Fruit fly (Drosophila melanogaster) whole organism, embryonic: ENCODE results near the gene Msh6.

ENCODE experiments used
- ATbp ChIP-seq: fragments of 200-800 bp; sonication (Bioruptor generic); optimal IDR thresholded peaks from 2 replicates; lab custom pipeline; 2017; ENCODE audit warnings: missing biosample characterization, mild to moderate bottlenecking, missing genetic modification characterization, missing genetic modification reagents
- BtbVII ChIP-seq: fragments of 200-800 bp; sonication (Bioruptor generic); optimal IDR thresholded peaks from 3 replicates; lab custom pipeline; 2017; ENCODE audit warnings: missing biosample characterization, mild to moderate bottlenecking, missing genetic modification characterization
- Bteb2 ChIP-seq: fragments of 200-800 bp; sonication (Bioruptor generic); optimal IDR thresholded peaks from 2 replicates; lab custom pipeline; 2016; ENCODE audit warnings: missing biosample characterization, missing genetic modification characterization
- CG10462 ChIP-seq: fragments of 200-800 bp; sonication (Bioruptor generic); optimal IDR thresholded peaks from 2 replicates; lab custom pipeline; 2016; ENCODE audit warnings: missing biosample characterization, missing genetic modification characterization
- CG11398 ChIP-seq: fragments of 200-800 bp; sonication (Bioruptor generic); optimal IDR thresholded peaks from 2 replicates; lab custom pipeline; 2016; ENCODE audit warnings: missing biosample characterization, missing genetic modification characterization
- CG11695 ChIP-seq: fragments of 200-800 bp; sonication (Bioruptor generic); IDR thresholded peaks from 3 replicates; pipeline ENCODE4 v1.3.6; 2022; ENCODE audit warnings: missing biosample characterization, missing genetic modification characterization
- CG11723 ChIP-seq: fragments of 200-800 bp; sonication (Bioruptor generic); optimal IDR thresholded peaks from 2 replicates; lab custom pipeline; 2017; ENCODE audit warnings: missing biosample characterization, mild to moderate bottlenecking, missing genetic modification characterization
- CG12744 ChIP-seq: fragments of 200-800 bp; sonication (Bioruptor generic); optimal IDR thresholded peaks from 2 replicates; lab custom pipeline; 2016; ENCODE audit warnings: missing biosample characterization, missing genetic modification characterization
- CG13775 ChIP-seq: fragments of 200-800 bp; sonication (Bioruptor generic); optimal IDR thresholded peaks from 3 replicates; lab custom pipeline; 2017; ENCODE audit warnings: missing biosample characterization, mild to moderate bottlenecking, missing genetic modification characterization
- CG18599 ChIP-seq: fragments of 200-800 bp; sonication (Bioruptor generic); optimal IDR thresholded peaks from 3 replicates; lab custom pipeline; 2017; ENCODE audit warnings: missing biosample characterization, missing genetic modification characterization, mild to moderate bottlenecking, moderate library complexity, missing genetic modification reagents
- CG2116 ChIP-seq: fragments of 200-800 bp; sonication (Bioruptor generic); optimal IDR thresholded peaks from 3 replicates; lab custom pipeline; 2018; ENCODE audit warnings: missing biosample characterization, mild to moderate bottlenecking, missing genetic modification characterization
- CG2199 ChIP-seq: fragments of 200-800 bp; sonication (Bioruptor generic); IDR thresholded peaks from 3 replicates; pipeline ENCODE4 v1.3.6; 2022; ENCODE audit warnings: missing biosample characterization, missing genetic modification characterization
- CG31365 ChIP-seq: fragments of 200-800 bp; sonication (Bioruptor generic); optimal IDR thresholded peaks from 2 replicates; lab custom pipeline; 2018; ENCODE audit warnings: missing biosample characterization, mild to moderate bottlenecking, missing genetic modification characterization
- CG3838 ChIP-seq: fragments of 200-800 bp; sonication (Bioruptor generic); optimal IDR thresholded peaks from 3 replicates; lab custom pipeline; 2016; ENCODE audit warnings: missing biosample characterization, missing genetic modification characterization
- CG43689 ChIP-seq: fragments of 200-800 bp; sonication (Bioruptor generic); IDR thresholded peaks from 2 replicates; pipeline ENCODE4 v1.3.6; 2022; ENCODE audit warnings: missing biosample characterization, missing genetic modification characterization
- CG6654 ChIP-seq: fragments of 200-800 bp; sonication (Bioruptor generic); optimal IDR thresholded peaks from 2 replicates; lab custom pipeline; 2017; ENCODE audit warnings: missing biosample characterization, mild to moderate bottlenecking, missing genetic modification characterization
- CG7357 ChIP-seq: fragments of 200-800 bp; sonication (Bioruptor generic); IDR thresholded peaks from 3 replicates; pipeline ENCODE4 v1.3.6; 2022; ENCODE audit warnings: missing biosample characterization, missing genetic modification characterization
- D19B ChIP-seq: fragments of 200-800 bp; sonication (Bioruptor generic); optimal IDR thresholded peaks from 2 replicates; lab custom pipeline; 2017; ENCODE audit warnings: missing biosample characterization, mild to moderate bottlenecking, missing genetic modification characterization
- Eip74EF ChIP-seq, 2 experiments: fragments of 200-800 bp in 1 of 2; fragments of >200 bp in 1 of 2; sonication (Bioruptor generic) in 1 of 2; optimal IDR thresholded peaks; 2 replicates each; lab custom pipeline; 2017 to 2019; ENCODE audit warnings: missing biosample characterization in 2 of 2, missing genetic modification characterization in 2 of 2, mild to moderate bottlenecking in 1 of 2, moderate library complexity in 1 of 2
- GATAe ChIP-seq: fragments of 200-800 bp; sonication (Bioruptor generic); conservative IDR thresholded peaks from 2 replicates; pipeline ENCODE4 v1.3.6; 2022; ENCODE audit warnings: missing biosample characterization, missing genetic modification characterization
- Hmx ChIP-seq: fragments of 200-800 bp; sonication (Bioruptor generic); optimal IDR thresholded peaks from 2 replicates; lab custom pipeline; 2016; ENCODE audit warnings: missing biosample characterization, missing genetic modification characterization
- Hr51 ChIP-seq, 2 experiments: fragments of 200-800 bp; sonication (Bioruptor generic); optimal IDR thresholded peaks; 2 replicates in 1 of 2; 3 replicates in 1 of 2; lab custom pipeline; 2016 to 2018; ENCODE audit warnings: missing biosample characterization in 2 of 2, missing genetic modification characterization in 2 of 2, mild to moderate bottlenecking in 1 of 2, moderate library complexity in 1 of 2
- Lhr ChIP-seq: fragments of 200-800 bp; sonication (Bioruptor generic); optimal IDR thresholded peaks from 3 replicates; lab custom pipeline; 2017; ENCODE audit warnings: mild to moderate bottlenecking, missing biosample characterization, missing genetic modification reagents, missing genetic modification characterization
- NFAT ChIP-seq: fragments of 200-800 bp; sonication (Bioruptor generic); IDR thresholded peaks from 2 replicates; pipeline ENCODE4 v1.3.6; 2022; ENCODE audit warnings: missing biosample characterization, missing genetic modification characterization
- Nf-YA ChIP-seq: fragments of 200-800 bp; sonication (Bioruptor generic); IDR thresholded peaks from 2 replicates; pipeline ENCODE4 v1.3.6; 2022; ENCODE audit warnings: missing biosample characterization, missing genetic modification characterization
- Nf-YC ChIP-seq: fragments of 200-800 bp; optimal IDR thresholded peaks from 3 replicates; lab custom pipeline; 2019; ENCODE audit warnings: missing biosample characterization, mild to moderate bottlenecking, missing genetic modification characterization, moderate library complexity
- Oli ChIP-seq: fragments of 200-800 bp; sonication (Bioruptor generic); optimal IDR thresholded peaks from 2 replicates; lab custom pipeline; 2018; ENCODE audit warnings: missing biosample characterization, mild to moderate bottlenecking, missing genetic modification characterization, moderate library complexity
- Opbp ChIP-seq: fragments of 200-800 bp; sonication (Bioruptor generic); IDR thresholded peaks from 3 replicates; pipeline ENCODE4 v1.3.6; 2022; ENCODE audit warnings: missing biosample characterization, missing genetic modification characterization; ENCODE audit not compliant: partially characterized antibody
- PHDP ChIP-seq: fragments of 200-800 bp; sonication (Bioruptor generic); optimal IDR thresholded peaks from 3 replicates; lab custom pipeline; 2018; ENCODE audit warnings: missing biosample characterization, mild to moderate bottlenecking, missing genetic modification characterization, moderate library complexity
- Sin3A ChIP-seq: fragments of >200 bp; optimal IDR thresholded peaks from 2 replicates; lab custom pipeline; 2018
- Six4 ChIP-seq: fragments of 200-800 bp; sonication (Bioruptor generic); optimal IDR thresholded peaks from 2 replicates; lab custom pipeline; 2016; ENCODE audit warnings: missing biosample characterization, missing genetic modification characterization
- al ChIP-seq: fragments of 200-800 bp; sonication (Bioruptor generic); IDR thresholded peaks from 2 replicates; pipeline ENCODE4 v1.3.6; 2022; ENCODE audit warnings: missing biosample characterization, missing genetic modification characterization
- bbx ChIP-seq: fragments of 200-800 bp; sonication (Bioruptor generic); IDR thresholded peaks from 2 replicates; pipeline ENCODE4 v1.3.6; 2022; ENCODE audit warnings: missing biosample characterization, missing genetic modification characterization; ENCODE audit not compliant: partially characterized antibody
- br ChIP-seq: fragments of >200 bp; optimal IDR thresholded peaks from 2 replicates; lab custom pipeline; 2017
- cwo ChIP-seq: fragments of 200-800 bp; sonication (Bioruptor generic); optimal IDR thresholded peaks from 3 replicates; lab custom pipeline; 2017; ENCODE audit warnings: missing biosample characterization, missing genetic modification characterization, mild to moderate bottlenecking, moderate library complexity, missing genetic modification reagents
- dan ChIP-seq: fragments of 200-800 bp; sonication (Bioruptor generic); IDR thresholded peaks from 2 replicates; pipeline ENCODE4 v1.3.6; 2022; ENCODE audit warnings: missing biosample characterization, missing genetic modification characterization
- dimm ChIP-seq: fragments of 200-800 bp; sonication (Bioruptor generic); IDR thresholded peaks from 2 replicates; pipeline ENCODE4 v1.3.6; 2022; ENCODE audit warnings: missing biosample characterization, missing genetic modification characterization
- en ChIP-seq: fragments of 200-800 bp; sonication (Bioruptor generic); optimal IDR thresholded peaks from 2 replicates; lab custom pipeline; 2016; ENCODE audit warnings: missing biosample characterization, missing genetic modification characterization
- fd96Cb ChIP-seq: fragments of 200-800 bp; sonication (Bioruptor generic); optimal IDR thresholded peaks from 2 replicates; lab custom pipeline; 2018; ENCODE audit warnings: missing biosample characterization, mild to moderate bottlenecking, missing genetic modification characterization, moderate library complexity
- gcm2 ChIP-seq: fragments of 200-800 bp; sonication (Bioruptor generic); optimal IDR thresholded peaks from 2 replicates; lab custom pipeline; 2016; ENCODE audit warnings: missing biosample characterization, missing genetic modification characterization
- gfzf ChIP-seq: fragments of 200-800 bp; sonication (Bioruptor generic); optimal IDR thresholded peaks from 2 replicates; lab custom pipeline; 2016; ENCODE audit warnings: missing biosample characterization, mild to moderate bottlenecking, missing genetic modification characterization, moderate library complexity
- jing ChIP-seq: fragments of 200-800 bp; sonication (Bioruptor generic); optimal IDR thresholded peaks from 2 replicates; lab custom pipeline; 2018; ENCODE audit warnings: missing biosample characterization, mild to moderate bottlenecking, missing genetic modification characterization
- pho ChIP-seq: fragments of 200-800 bp; sonication (Bioruptor generic); optimal IDR thresholded peaks from 2 replicates; lab custom pipeline; 2016; ENCODE audit warnings: missing biosample characterization, missing genetic modification characterization
- salm ChIP-seq: fragments of 200-800 bp; sonication (Bioruptor generic); optimal IDR thresholded peaks from 2 replicates; lab custom pipeline; 2018; ENCODE audit warnings: missing biosample characterization, mild to moderate bottlenecking, missing genetic modification characterization
- schlank ChIP-seq: fragments of 200-800 bp; sonication (Bioruptor generic); optimal IDR thresholded peaks from 2 replicates; lab custom pipeline; 2018; ENCODE audit warnings: missing biosample characterization, mild to moderate bottlenecking, missing genetic modification characterization
- sob ChIP-seq: fragments of 200-800 bp; sonication (Bioruptor generic); IDR thresholded peaks from 2 replicates; pipeline ENCODE4 v1.3.6; 2022; ENCODE audit warnings: missing biosample characterization, missing genetic modification characterization
- sug ChIP-seq: fragments of 200-800 bp; optimal IDR thresholded peaks from 2 replicates; lab custom pipeline; 2019; ENCODE audit warnings: missing biosample characterization, mild to moderate bottlenecking, missing genetic modification characterization, moderate library complexity
- unpg ChIP-seq: fragments of 200-800 bp; sonication (Bioruptor generic); optimal IDR thresholded peaks from 3 replicates; lab custom pipeline; 2018; ENCODE audit warnings: missing biosample characterization, mild to moderate bottlenecking, missing genetic modification characterization, moderate library complexity
- vvl ChIP-seq: fragments of 200-800 bp; sonication (Bioruptor generic); IDR thresholded peaks from 2 replicates; pipeline ENCODE4 v1.3.6; 2022; ENCODE audit warnings: missing biosample characterization, missing genetic modification characterization

Gene Msh6

dm6 chr3L:15158330-15159114 lies at the start of gene Msh6, which contains the start of gene Prp31:
TSS of gene Msh6 (minus strand) at chr3L:15158562.
TSS of gene Prp31 (plus strand) at chr3L:15159100.
- TF ChIP-seq Lhr (GFP tag; lab: Kevin White, UChicago) (peak; percentile 56), salm (tag; lab: Kevin White, UChicago) (no peak), ATbp (GFP tag; lab: Kevin White, UChicago) (no peak), al (GFP tag; lab: Robert Waterston, UW) (peak; percentile 30), NFAT (GFP tag; lab: Robert Waterston, UW) (peak; percentile 27; the same call in 1 of the 2 replicates), br (no peak), bbx (GFP tag; lab: Robert Waterston, UW) (no peak), Nf-YA (GFP tag; lab: Robert Waterston, UW) (no peak), cwo (no peak), dan (no peak), CG11695 (GFP tag; lab: Robert Waterston, UW) (no peak), Hr51 (GFP tag; optimal IDR thresholded peaks at IDR 0.05; lab: Kevin White, UChicago) (peak in 1 of 2 experiments; percentile 73), Opbp (GFP tag; lab: Robert Waterston, UW) (no peak), schlank (tag; lab: Kevin White, UChicago) (no peak), sob (GFP tag; lab: Robert Waterston, UW) (peak; percentile 53; the same call in 1 of the 2 replicates), Hmx (GFP tag; lab: Kevin White, UChicago) (peak; percentile 63), CG11398 (GFP tag; lab: Kevin White, UChicago) (no peak), gcm2 (GFP tag; lab: Kevin White, UChicago) (no peak), BtbVII (no peak), CG18599 (GFP tag; lab: Kevin White, UChicago) (peak; percentile 55), en (GFP tag; lab: Kevin White, UChicago) (no peak), Sin3A (no peak), CG2116 (peak; percentile 43), CG6654 (peak; percentile 44), sug (tag; lab: Kevin White, UChicago) (peak; percentile 75), CG13775 (GFP tag; lab: Kevin White, UChicago) (peak; percentile 82), Eip74EF (GFP tag; optimal IDR thresholded peaks at IDR 0.05; lab: Kevin White, UChicago) (no peak), Oli (tag; lab: Kevin White, UChicago) (peak; percentile 78), CG43689 (GFP tag; lab: Robert Waterston, UW) (no peak), pho (peak; percentile 80), dimm (peak; percentile 47; the same call in 1 of the 2 replicates), Nf-YC (no peak), CG2199 (GFP tag; lab: Robert Waterston, UW) (no peak), Six4 (GFP tag; lab: Kevin White, UChicago) (peak; percentile 68), fd96Cb (tag; lab: Kevin White, UChicago) (peak; percentile 79), CG12744 (GFP tag; lab: Kevin White, UChicago) (peak; percentile 37), CG10462 (GFP tag; lab: Kevin White, UChicago) (peak; percentile 38), vvl (peak; percentile 32; the same call in 1 of the 2 replicates), Bteb2 (GFP tag; lab: Kevin White, UChicago) (peak; percentile 62), unpg (GFP tag; lab: Kevin White, UChicago) (peak; percentile 42), CG3838 (GFP tag; lab: Kevin White, UChicago) (no peak), PHDP (peak; percentile 66), CG31365 (tag; lab: Kevin White, UChicago) (no peak), CG11723 (GFP tag; lab: Kevin White, UChicago) (no peak), CG7357 (GFP tag; lab: Robert Waterston, UW) (peak; percentile 64; the same call in 2 of the 3 replicates), GATAe (GFP tag; lab: Robert Waterston, UW) (no peak), gfzf (GFP tag; lab: Kevin White, UChicago) (peak; percentile 79), jing (GFP tag; lab: Kevin White, UChicago) (no peak), D19B (peak; percentile 61)
